Fruit fly (Drosophila melanogaster) whole organism, embryonic: ENCODE results near the gene COX6B.

ENCODE experiments used
- ATbp ChIP-seq: fragments of 200-800 bp; sonication (Bioruptor generic); optimal IDR thresholded peaks from 2 replicates; lab custom pipeline; 2017; ENCODE audit warnings: missing biosample characterization, mild to moderate bottlenecking, missing genetic modification characterization, missing genetic modification reagents
- Ada2b ChIP-seq: fragments of 200-800 bp; sonication (Bioruptor generic); IDR thresholded peaks from 2 replicates; pipeline ENCODE4 v1.3.6; 2022; ENCODE audit warnings: missing biosample characterization, missing genetic modification characterization
- Adf1 ChIP-seq: fragments of 200-800 bp; sonication (Bioruptor generic); IDR thresholded peaks from 2 replicates; pipeline ENCODE4 v1.3.6; 2022; ENCODE audit warnings: missing biosample characterization, missing genetic modification characterization
- Atf-2 ChIP-seq: fragments of 200-800 bp; sonication (Bioruptor generic); optimal IDR thresholded peaks from 2 replicates; lab custom pipeline; 2016; ENCODE audit warnings: missing biosample characterization, missing genetic modification characterization
- CG10267 ChIP-seq: fragments of 200-800 bp; sonication (Bioruptor generic); optimal IDR thresholded peaks from 2 replicates; lab custom pipeline; 2018; ENCODE audit warnings: missing biosample characterization, mild to moderate bottlenecking, missing genetic modification characterization, moderate library complexity
- CG10462 ChIP-seq: fragments of 200-800 bp; sonication (Bioruptor generic); optimal IDR thresholded peaks from 2 replicates; lab custom pipeline; 2016; ENCODE audit warnings: missing biosample characterization, missing genetic modification characterization
- CG10979 ChIP-seq: fragments of 200-800 bp; sonication (Bioruptor generic); optimal IDR thresholded peaks from 2 replicates; lab custom pipeline; 2018; ENCODE audit warnings: missing biosample characterization, mild to moderate bottlenecking, missing genetic modification characterization, moderate library complexity
- CG12071 ChIP-seq: fragments of 200-800 bp; sonication (Bioruptor generic); optimal IDR thresholded peaks from 3 replicates; lab custom pipeline; 2018; ENCODE audit warnings: missing biosample characterization, mild to moderate bottlenecking, missing genetic modification characterization
- CG12391 ChIP-seq: fragments of 200-800 bp; sonication (Bioruptor generic); optimal IDR thresholded peaks from 3 replicates; lab custom pipeline; 2018; ENCODE audit warnings: missing biosample characterization, mild to moderate bottlenecking, missing genetic modification characterization, moderate library complexity
- CG13123 ChIP-seq: fragments of 200-800 bp; sonication (Bioruptor generic); optimal IDR thresholded peaks from 2 replicates; lab custom pipeline; 2016; ENCODE audit warnings: missing biosample characterization, missing genetic modification characterization
- CG17385 ChIP-seq: fragments of 200-800 bp; sonication (Bioruptor generic); optimal IDR thresholded peaks from 3 replicates; lab custom pipeline; 2018; ENCODE audit warnings: missing biosample characterization, mild to moderate bottlenecking, missing genetic modification characterization
- CG17568 ChIP-seq: fragments of 200-800 bp; sonication (Bioruptor generic); optimal IDR thresholded peaks from 2 replicates; lab custom pipeline; 2018; ENCODE audit warnings: missing biosample characterization, mild to moderate bottlenecking, missing genetic modification characterization, moderate library complexity
- CG18599 ChIP-seq: fragments of 200-800 bp; sonication (Bioruptor generic); optimal IDR thresholded peaks from 3 replicates; lab custom pipeline; 2017; ENCODE audit warnings: missing biosample characterization, missing genetic modification characterization, mild to moderate bottlenecking, moderate library complexity, missing genetic modification reagents
- CG2120 ChIP-seq: fragments of 200-800 bp; sonication (Bioruptor generic); optimal IDR thresholded peaks from 3 replicates; lab custom pipeline; 2016; ENCODE audit warnings: missing biosample characterization, missing genetic modification characterization
- CG2129 ChIP-seq: fragments of 200-800 bp; sonication (Bioruptor generic); IDR thresholded peaks from 2 replicates; pipeline ENCODE4 v1.3.6; 2022; ENCODE audit warnings: missing biosample characterization, missing genetic modification characterization; ENCODE audit not compliant: partially characterized antibody
- CG2712 ChIP-seq: fragments of 200-800 bp; optimal IDR thresholded peaks from 3 replicates; lab custom pipeline; 2019; ENCODE audit warnings: missing biosample characterization, mild to moderate bottlenecking, missing genetic modification characterization, moderate library complexity
- CG30431 ChIP-seq: fragments of 200-800 bp; sonication (Bioruptor generic); optimal IDR thresholded peaks from 2 replicates; lab custom pipeline; 2017; ENCODE audit warnings: missing biosample characterization, missing genetic modification characterization
- CG31441 ChIP-seq: fragments of 200-800 bp; sonication (Bioruptor generic); IDR thresholded peaks from 2 replicates; pipeline ENCODE4 v1.3.6; 2022; ENCODE audit warnings: missing biosample characterization, missing genetic modification characterization
- CG6254 ChIP-seq: fragments of 200-800 bp; sonication (Bioruptor generic); optimal IDR thresholded peaks from 3 replicates; lab custom pipeline; 2017; ENCODE audit warnings: mild to moderate bottlenecking, missing biosample characterization, missing genetic modification reagents, missing genetic modification characterization
- CG7556 ChIP-seq: fragments of 200-800 bp; sonication (Bioruptor generic); optimal IDR thresholded peaks from 2 replicates; lab custom pipeline; 2017; ENCODE audit warnings: missing biosample characterization, mild to moderate bottlenecking, missing genetic modification characterization
- CG7839 ChIP-seq: fragments of 200-800 bp; sonication (Bioruptor generic); optimal IDR thresholded peaks from 3 replicates; lab custom pipeline; 2018; ENCODE audit warnings: missing biosample characterization, mild to moderate bottlenecking, missing genetic modification characterization, moderate library complexity
- CG7987 ChIP-seq: fragments of 200-800 bp; sonication (Bioruptor generic); optimal IDR thresholded peaks from 2 replicates; lab custom pipeline; 2018; ENCODE audit warnings: missing biosample characterization, mild to moderate bottlenecking, missing genetic modification characterization, moderate library complexity
- CG8944 ChIP-seq: fragments of 200-800 bp; sonication (Bioruptor generic); optimal IDR thresholded peaks from 3 replicates; lab custom pipeline; 2016; ENCODE audit warnings: missing biosample characterization, missing genetic modification characterization
- D19A ChIP-seq: fragments of 200-800 bp; optimal IDR thresholded peaks from 3 replicates; lab custom pipeline; 2019; ENCODE audit warnings: missing biosample characterization, mild to moderate bottlenecking, missing genetic modification characterization, moderate library complexity
- Drgx ChIP-seq: fragments of 200-800 bp; sonication (Bioruptor generic); IDR thresholded peaks from 2 replicates; pipeline ENCODE4 v1.3.6; 2022; ENCODE audit warnings: missing biosample characterization, missing genetic modification characterization
- E2f2 ChIP-seq: fragments of 200-800 bp; sonication (Bioruptor generic); IDR thresholded peaks from 2 replicates; pipeline ENCODE4 v1.3.6; 2022; ENCODE audit warnings: missing biosample characterization, missing genetic modification characterization
- Ets65A ChIP-seq: fragments of 200-800 bp; sonication (Bioruptor generic); peaks from one replicate; lab custom pipeline; 2016; ENCODE audit warnings: missing biosample characterization, missing genetic modification characterization
- Hr39 ChIP-seq: fragments of >200 bp; optimal IDR thresholded peaks from 2 replicates; lab custom pipeline; 2017
- Hsf ChIP-seq: fragments of 200-800 bp; sonication (Bioruptor generic); optimal IDR thresholded peaks from 3 replicates; lab custom pipeline; 2016; ENCODE audit warnings: missing biosample characterization, missing genetic modification characterization
- Lhr ChIP-seq: fragments of 200-800 bp; sonication (Bioruptor generic); optimal IDR thresholded peaks from 3 replicates; lab custom pipeline; 2017; ENCODE audit warnings: mild to moderate bottlenecking, missing biosample characterization, missing genetic modification reagents, missing genetic modification characterization
- Trl ChIP-seq, 3 experiments: fragments of >200 bp in 2 of 3; fragments of 200-800 bp in 1 of 3; sonication (Bioruptor generic) in 1 of 3; optimal IDR thresholded peaks; 2 replicates in 1 of 3; 3 replicates in 2 of 3; lab custom pipeline; 2016 to 2017; ENCODE audit warnings: missing biosample characterization in 1 of 3, missing genetic modification characterization in 1 of 3
- Xrp1 ChIP-seq: fragments of 200-800 bp; sonication (Bioruptor generic); IDR thresholded peaks from 2 replicates; pipeline ENCODE4 v1.3.6; 2022; ENCODE audit warnings: missing biosample characterization, missing genetic modification characterization
- ac ChIP-seq: fragments of 200-800 bp; sonication (Bioruptor generic); optimal IDR thresholded peaks from 3 replicates; lab custom pipeline; 2017; ENCODE audit warnings: missing biosample characterization, mild to moderate bottlenecking, missing genetic modification characterization
- cato ChIP-seq: fragments of 200-800 bp; sonication (Bioruptor generic); optimal IDR thresholded peaks from 2 replicates; lab custom pipeline; 2016; ENCODE audit warnings: missing biosample characterization, missing genetic modification characterization, borderline replicate concordance
- cg ChIP-seq: fragments of 200-800 bp; sonication (Bioruptor generic); optimal IDR thresholded peaks from 3 replicates; lab custom pipeline; 2019; ENCODE audit warnings: missing biosample characterization, mild to moderate bottlenecking, missing genetic modification characterization, moderate library complexity
- crp ChIP-seq, 2 experiments: fragments of 200-800 bp; sonication (Bioruptor generic); optimal IDR thresholded peaks; 2 replicates in 1 of 2; 3 replicates in 1 of 2; lab custom pipeline; 2017; ENCODE audit warnings: missing biosample characterization in 2 of 2, missing genetic modification characterization in 2 of 2, mild to moderate bottlenecking in 1 of 2, moderate library complexity in 1 of 2
- grau ChIP-seq: fragments of 200-800 bp; optimal IDR thresholded peaks from 3 replicates; lab custom pipeline; 2019; ENCODE audit warnings: missing biosample characterization, mild to moderate bottlenecking, missing genetic modification characterization, moderate library complexity
- hth ChIP-seq: fragments of >200 bp; optimal IDR thresholded peaks from 2 replicates; lab custom pipeline; 2017; ENCODE audit warnings: inconsistent platforms
- lilli ChIP-seq: fragments of 200-800 bp; sonication (Bioruptor generic); optimal IDR thresholded peaks from 3 replicates; lab custom pipeline; 2016; ENCODE audit warnings: missing biosample characterization, missing genetic modification characterization
- oc ChIP-seq: fragments of 200-800 bp; sonication (Bioruptor generic); optimal IDR thresholded peaks from 2 replicates; lab custom pipeline; 2018; ENCODE audit warnings: missing biosample characterization, mild to moderate bottlenecking, missing genetic modification characterization, moderate library complexity
- odd ChIP-seq: fragments of 200-800 bp; sonication (Bioruptor generic); optimal IDR thresholded peaks from 2 replicates; lab custom pipeline; 2017; ENCODE audit warnings: missing biosample characterization, mild to moderate bottlenecking, missing genetic modification characterization
- otp ChIP-seq: fragments of 200-800 bp; sonication (Bioruptor generic); IDR thresholded peaks from 3 replicates; pipeline ENCODE4, ENCODE4 v1.3.6; 2022; ENCODE audit warnings: missing biosample characterization, missing genetic modification characterization
- pb ChIP-seq: fragments of 200-800 bp; sonication (Bioruptor generic); optimal IDR thresholded peaks from 3 replicates; lab custom pipeline; 2016; ENCODE audit warnings: missing biosample characterization, missing genetic modification characterization
- pho ChIP-seq: fragments of 200-800 bp; sonication (Bioruptor generic); optimal IDR thresholded peaks from 2 replicates; lab custom pipeline; 2016; ENCODE audit warnings: missing biosample characterization, missing genetic modification characterization
- row ChIP-seq: fragments of 200-800 bp; sonication (Bioruptor generic); IDR thresholded peaks from 3 replicates; pipeline ENCODE4 v1.3.6; 2022; ENCODE audit warnings: missing biosample characterization, missing genetic modification characterization
- sisA ChIP-seq: fragments of 200-800 bp; sonication (Bioruptor generic); IDR thresholded peaks from 2 replicates; pipeline ENCODE4 v1.3.6; 2022; ENCODE audit warnings: missing biosample characterization, missing genetic modification characterization
- sr ChIP-seq: fragments of 200-800 bp; sonication (Bioruptor generic); IDR thresholded peaks from 3 replicates; pipeline ENCODE4 v1.3.6; 2022; ENCODE audit warnings: missing biosample characterization, missing genetic modification characterization
- zen ChIP-seq: fragments of 200-800 bp; sonication (Bioruptor generic); optimal IDR thresholded peaks from 3 replicates; lab custom pipeline; 2018; ENCODE audit warnings: missing biosample characterization, mild to moderate bottlenecking, missing genetic modification characterization, moderate library complexity
- zf30C ChIP-seq: fragments of 200-800 bp; sonication (Bioruptor generic); optimal IDR thresholded peaks from 3 replicates; lab custom pipeline; 2018; ENCODE audit warnings: missing biosample characterization, mild to moderate bottlenecking, missing genetic modification characterization
- zfh1 ChIP-seq: fragments of 200-800 bp; sonication (Bioruptor generic); IDR thresholded peaks from 3 replicates; pipeline ENCODE4 v1.3.6; 2022; ENCODE audit warnings: missing biosample characterization, missing genetic modification characterization

The COX6B gene

dm6 chrX:19763440-19764002 is 19.4 kb upstream of the COX6B start (continued):
- no peak for TF ChIP-seq ac (GFP tag; lab: Kevin White, UChicago)
- TF ChIP-seq Lhr = no peak
- peak; percentile 36 for TF ChIP-seq CG2120 (GFP tag; lab: Kevin White, UChicago)
- peak; percentile 6 for TF ChIP-seq CG2712 (tag; lab: Kevin White, UChicago)
- TF ChIP-seq pho (GFP tag; lab: Kevin White, UChicago) = peak; percentile 10
- TF ChIP-seq cg (GFP tag; lab: Kevin White, UChicago) = peak; percentile 66
- TF ChIP-seq CG8944 (GFP tag; lab: Kevin White, UChicago) = peak; percentile 35
- TF ChIP-seq D19A = peak; percentile 14
- no peak for TF ChIP-seq hth (lab: Kevin White, UChicago)
- TF ChIP-seq CG13123 = no peak
- TF ChIP-seq CG17568 (GFP tag; lab: Kevin White, UChicago) = no peak
- TF ChIP-seq crp (GFP tag; optimal IDR thresholded peaks at IDR 0.05; lab: Kevin White, UChicago) = no peak
- no peak for TF ChIP-seq Drgx
- TF ChIP-seq CG18599 (GFP tag; lab: Kevin White, UChicago) = peak; percentile 40
- TF ChIP-seq CG10462 = peak; percentile 8
- TF ChIP-seq oc (tag; lab: Kevin White, UChicago) = no peak
- no peak for TF ChIP-seq Atf-2
- TF ChIP-seq cato (GFP tag; lab: Kevin White, UChicago) = no peak
- TF ChIP-seq CG7839 (tag; lab: Kevin White, UChicago) = peak; percentile 31
- TF ChIP-seq Hsf = peak; percentile 19
- no peak for TF ChIP-seq CG12071 (GFP tag; lab: Kevin White, UChicago)
- TF ChIP-seq Xrp1 (GFP tag; lab: Robert Waterston, UW) = peak; percentile 40; the same call in 1 of the 2 replicates
- peak; percentile 2 for TF ChIP-seq CG10267 (tag; lab: Kevin White, UChicago)
- peak; percentile 20 for TF ChIP-seq CG12391 (tag; lab: Kevin White, UChicago)
- peak; percentile 20 for TF ChIP-seq grau (tag; lab: Kevin White, UChicago)
- no peak for TF ChIP-seq zfh1
- TF ChIP-seq lilli = peak; percentile 32
- TF ChIP-seq Adf1 = no peak
- peak; percentile 6 for TF ChIP-seq pb (GFP tag; lab: Kevin White, UChicago)
- TF ChIP-seq zf30C = peak; percentile 74
- TF ChIP-seq CG10979 (tag; lab: Kevin White, UChicago) = peak; percentile 20
- TF ChIP-seq ATbp (GFP tag; lab: Kevin White, UChicago) = peak; percentile 7
- TF ChIP-seq Hr39 (lab: Kevin White, UChicago) = no peak
- TF ChIP-seq CG17385 = peak; percentile 13
- TF ChIP-seq sr = peak; percentile 63; the same call in 2 of the 3 replicates
- TF ChIP-seq Ets65A = peak; percentile 58
- 0 out of 3 replicates have a peak, but pooled peaks have one; percentile 24 for TF ChIP-seq row (GFP tag; lab: Robert Waterston, UW)
- TF ChIP-seq odd (GFP tag; lab: Kevin White, UChicago) = no peak
- no peak for TF ChIP-seq Trl (optimal IDR thresholded peaks at IDR 0.05; lab: Kevin White, UChicago)
- peak; percentile 15 for TF ChIP-seq Trl (GFP tag; optimal IDR thresholded peaks at IDR 0.05; lab: Kevin White, UChicago)
- TF ChIP-seq CG2129 (GFP tag; lab: Robert Waterston, UW) = no peak
- peak; percentile 22; the same call in 1 of the 2 replicates for TF ChIP-seq sisA (GFP tag; lab: Robert Waterston, UW)
- TF ChIP-seq otp (GFP tag; lab: Robert Waterston, UW) = 0 out of 3 replicates have a peak, but pooled peaks have one; percentile 11
- TF ChIP-seq CG6254 (GFP tag; lab: Kevin White, UChicago) = no peak
- TF ChIP-seq CG7556 = peak; percentile 52
- TF ChIP-seq CG7987 (GFP tag; lab: Kevin White, UChicago) = no peak
- 0 out of 2 replicates have a peak, but pooled peaks have one; percentile 13 for TF ChIP-seq E2f2 (GFP tag; lab: Robert Waterston, UW)
- 0 out of 2 replicates have a peak, but pooled peaks have one; percentile 27 for TF ChIP-seq CG31441 (GFP tag; lab: Robert Waterston, UW)
- TF ChIP-seq Ada2b (GFP tag; lab: Robert Waterston, UW) = no peak
- peak; percentile 5 for TF ChIP-seq zen
- no peak for TF ChIP-seq CG30431 (GFP tag; lab: Kevin White, UChicago)
